Fruit fly (Drosophila melanogaster) whole organism, adult: ENCODE data around the gene CG12541.

Source experiments
- CG14711 ChIP-seq: fragments of 200-800 bp; sonication (Bioruptor generic); optimal IDR thresholded peaks from 2 replicates; lab custom pipeline; 2018; ENCODE audit warnings: missing biosample characterization, mild to moderate bottlenecking, missing genetic modification characterization, moderate library complexity
- CG1620 ChIP-seq: fragments of 200-800 bp; sonication (Bioruptor generic); optimal IDR thresholded peaks from 2 replicates; lab custom pipeline; 2016; ENCODE audit warnings: missing biosample characterization, missing genetic modification characterization
- Clk ChIP-seq: fragments of 200-800 bp; sonication (Bioruptor generic); optimal IDR thresholded peaks from 2 replicates; lab custom pipeline; 2017; ENCODE audit warnings: missing biosample characterization, missing genetic modification characterization
- bab1 ChIP-seq: fragments of 200-800 bp; sonication (Bioruptor generic); optimal IDR thresholded peaks from 3 replicates; lab custom pipeline; 2019; ENCODE audit warnings: missing biosample characterization, mild to moderate bottlenecking, missing genetic modification characterization, moderate library complexity
- cic ChIP-seq: fragments of 200-800 bp; sonication (Bioruptor generic); optimal IDR thresholded peaks from 2 replicates; lab custom pipeline; 2017; ENCODE audit warnings: missing biosample characterization, mild to moderate bottlenecking, missing genetic modification characterization, moderate library complexity

- TF ChIP-seq cic (GFP tag; lab: Kevin White, UChicago): no peak
- TF ChIP-seq bab1 (GFP tag; lab: Kevin White, UChicago): no peak
- TF ChIP-seq Clk (GFP tag; lab: Kevin White, UChicago): no peak
- no peak for TF ChIP-seq CG14711
- no peak for TF ChIP-seq CG1620 (GFP tag; lab: Kevin White, UChicago)
Observed at dm6 chrX:7034892-7035291, 31.0 kb downstream of the CG12541 start.
